Fruit fly (Drosophila melanogaster): ENCODE measurements around the gene CG43773.

The CG43773 gene

dm6 chr2L:4051770-4052169, 44.3 kb downstream of the CG43773 start (continued):
- TF ChIP-seq CG13894 (tag; optimal IDR thresholded peaks at IDR 0.05) (peak; percentile 23), Dbx (GFP tag; IDR thresholded peaks at IDR 0.05) (no peak), CG2199 (GFP tag; IDR thresholded peaks at IDR 0.05) (no peak), CG10543 (GFP tag; optimal IDR thresholded peaks at IDR 0.05) (no peak), vvl (GFP tag; IDR thresholded peaks at IDR 0.05) (peak; percentile 75), CG8281 (tag; optimal IDR thresholded peaks at IDR 0.05) (no peak), CG2129 (GFP tag; IDR thresholded peaks at IDR 0.05; ENCODE audit: partially characterized antibody) (no peak), sima (GFP tag; optimal IDR thresholded peaks at IDR 0.05) (no peak), abd-A (tag; optimal IDR thresholded peaks at IDR 0.05) (peak; percentile 88), az2 (GFP tag; optimal IDR thresholded peaks at IDR 0.05) (no peak), CG14667 (GFP tag; IDR thresholded peaks at IDR 0.05) (no peak), ap (GFP tag; IDR thresholded peaks at IDR 0.05) (no peak), zf30C (GFP tag; optimal IDR thresholded peaks at IDR 0.05) (no peak)

DNA sequence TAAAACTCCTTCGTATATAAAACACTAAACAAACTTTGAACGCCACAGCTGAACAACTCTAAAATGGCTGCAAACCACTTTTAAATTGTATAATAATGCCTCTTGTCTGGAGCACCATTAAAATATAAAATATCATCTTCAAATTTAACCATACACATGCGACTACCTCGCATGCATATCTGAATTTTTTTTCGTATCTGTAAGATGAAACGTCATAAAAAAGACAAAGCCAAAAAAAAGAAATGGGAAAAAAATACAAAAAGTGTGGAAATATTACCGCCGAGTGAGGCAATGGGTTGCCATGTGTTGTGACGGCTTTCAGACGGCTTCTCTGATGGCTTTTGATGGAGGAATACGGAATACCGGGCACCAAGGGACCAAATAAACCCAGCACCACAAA, 44.9 kb downstream of the CG43773 start:
- no peak for TF ChIP-seq CG14965 (GFP tag; optimal IDR thresholded peaks at IDR 0.05; ENCODE audit: borderline replicate concordance)
- peak; percentile 58; the same call in 1 of the 3 replicates for TF ChIP-seq CG2199 (GFP tag; IDR thresholded peaks at IDR 0.05)
- TF ChIP-seq CG12769 (tag; optimal IDR thresholded peaks at IDR 0.05) = peak; percentile 46
- no peak for TF ChIP-seq nom (GFP tag; optimal IDR thresholded peaks at IDR 0.05)
- peak; percentile 50 for TF ChIP-seq sqz (GFP tag; optimal IDR thresholded peaks at IDR 0.05)
- TF ChIP-seq twi (tag; optimal IDR thresholded peaks at IDR 0.05) = peak; percentile 12
- peak; percentile 3 for TF ChIP-seq sens (GFP tag)

DNA sequence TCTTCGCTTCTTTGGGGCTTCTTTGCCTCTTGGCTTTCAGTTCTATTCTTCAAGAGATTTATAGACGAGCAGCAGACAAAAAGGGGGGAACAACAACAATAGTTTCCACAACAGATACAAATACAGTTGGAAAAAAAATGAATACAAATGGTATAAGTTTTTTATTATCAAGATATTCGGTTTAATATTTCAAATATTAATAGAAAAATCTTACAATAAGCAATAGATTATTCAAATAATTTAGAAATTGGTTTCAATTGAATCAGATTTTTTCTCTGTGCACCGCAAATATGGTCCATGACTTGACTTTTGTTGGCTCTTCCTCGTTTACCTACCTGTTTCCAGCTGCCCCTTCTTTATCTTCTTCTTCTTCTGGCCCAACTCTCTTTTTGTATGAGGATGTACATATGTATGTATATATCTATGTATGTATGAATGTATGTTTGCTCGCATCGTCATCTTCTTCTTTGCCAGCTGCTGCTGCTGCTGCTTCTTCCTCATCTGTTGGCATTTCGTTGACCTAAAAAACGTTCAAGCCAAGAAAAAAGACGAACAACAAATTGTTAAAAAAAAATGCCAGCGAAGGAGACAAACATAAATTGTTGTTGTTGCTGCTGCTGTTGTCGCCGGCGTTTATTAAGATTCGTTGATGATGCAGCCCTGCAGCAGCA, 46.1 kb downstream of the CG43773 start:
- TF ChIP-seq rib (GFP tag; IDR thresholded peaks at IDR 0.05) = no peak
- no peak for TF ChIP-seq CG6854 (GFP tag; optimal IDR thresholded peaks at IDR 0.05)
- peak; percentile 87 for TF ChIP-seq gcm (GFP tag; optimal IDR thresholded peaks at IDR 0.05)
- no peak for TF ChIP-seq Dref (GFP tag; IDR thresholded peaks at IDR 0.05)
- peak; percentile 65 for TF ChIP-seq Oli (tag; optimal IDR thresholded peaks at IDR 0.05)
- peak in 1 of 2 experiments; percentile 67 for TF ChIP-seq Hr51 (GFP tag; optimal IDR thresholded peaks at IDR 0.05)
- TF ChIP-seq D19B (GFP tag; optimal IDR thresholded peaks at IDR 0.05) = no peak
- peak; percentile 8 for TF ChIP-seq CG9609 (GFP tag; optimal IDR thresholded peaks at IDR 0.05)
- TF ChIP-seq CG15601 (tag; optimal IDR thresholded peaks at IDR 0.05) = peak; percentile 87
- no peak for TF ChIP-seq eyg (GFP tag; optimal IDR thresholded peaks at IDR 0.05)
- peak; percentile 82 for TF ChIP-seq CG17829 (tag; optimal IDR thresholded peaks at IDR 0.05)
- peak; percentile 34 for TF ChIP-seq scrt (GFP tag; optimal IDR thresholded peaks at IDR 0.05)
- TF ChIP-seq Nf-YA (GFP tag; IDR thresholded peaks at IDR 0.05) = peak; percentile 34; the same call in 1 of the 2 replicates
- TF ChIP-seq cg (GFP tag; optimal IDR thresholded peaks at IDR 0.05) = peak; percentile 39
- no peak for TF ChIP-seq CG17612 (GFP tag; IDR thresholded peaks at IDR 0.05)
- no peak for TF ChIP-seq CG13287 (GFP tag; IDR thresholded peaks at IDR 0.05; ENCODE audit: partially characterized antibody)
- TF ChIP-seq slou (GFP tag; optimal IDR thresholded peaks at IDR 0.05) = no peak
- no peak for TF ChIP-seq CG13624 (GFP tag; optimal IDR thresholded peaks at IDR 0.05)
- no peak for TF ChIP-seq chinmo (GFP tag; IDR thresholded peaks at IDR 0.05; ENCODE audit: partially characterized antibody)
- TF ChIP-seq Kr (GFP tag; optimal IDR thresholded peaks at IDR 0.05) = peak; percentile 65
- TF ChIP-seq CG14667 (GFP tag; IDR thresholded peaks at IDR 0.05) = peak; percentile 68
- TF ChIP-seq Abd-B (GFP tag; optimal IDR thresholded peaks at IDR 0.05) = no peak
- TF ChIP-seq hth (optimal IDR thresholded peaks at IDR 0.05) = no peak
- TF ChIP-seq HHEX (GFP tag; optimal IDR thresholded peaks at IDR 0.05) = peak; percentile 59
- TF ChIP-seq caup (GFP tag; optimal IDR thresholded peaks at IDR 0.05; ENCODE audit: severe bottlenecking) = peak; percentile 7
- TF ChIP-seq wor (GFP tag; IDR thresholded peaks at IDR 0.05) = peak; percentile 65
- no peak for TF ChIP-seq stwl (tag; optimal IDR thresholded peaks at IDR 0.05)
- TF ChIP-seq Dek (tag; optimal IDR thresholded peaks at IDR 0.05) = peak; percentile 51
- peak; percentile 55 for TF ChIP-seq CG10431 (GFP tag; optimal IDR thresholded peaks at IDR 0.05)

Data from whole organism, embryonic.